Fruit fly (Drosophila melanogaster): Measurements from ENCODE around the gene CG44325.

Gene CG44325

dm6 chrX:9120828-9121754 lies 42.8 kb upstream of the CG44325 start (continued):
- peak; percentile 15 for TF ChIP-seq CG10147 (GFP tag; optimal IDR thresholded peaks at IDR 0.05)
- TF ChIP-seq slbo (GFP tag; IDR thresholded peaks at IDR 0.05): peak; percentile 55
- TF ChIP-seq trem (tag; optimal IDR thresholded peaks at IDR 0.05): peak; percentile 1
- no peak for TF ChIP-seq mld (GFP tag; IDR thresholded peaks at IDR 0.05; ENCODE audit: partially characterized antibody)
- no peak for TF ChIP-seq croc (GFP tag; conservative IDR thresholded peaks at IDR 0.05)
- TF ChIP-seq CG4424 (GFP tag; optimal IDR thresholded peaks at IDR 0.05): peak; percentile 21
- TF ChIP-seq CG8290 (GFP tag; optimal IDR thresholded peaks at IDR 0.05): no peak
- TF ChIP-seq CG8290 (tag; optimal IDR thresholded peaks at IDR 0.05): no peak
- TF ChIP-seq MBD-R2 (GFP tag; IDR thresholded peaks at IDR 0.05): no peak
- TF ChIP-seq GATAe (GFP tag; conservative IDR thresholded peaks at IDR 0.05): no peak
- TF ChIP-seq mirr (GFP tag; optimal IDR thresholded peaks at IDR 0.05): no peak
- peak; percentile 36 for TF ChIP-seq CG30403 (GFP tag; optimal IDR thresholded peaks at IDR 0.05)
- TF ChIP-seq NC2β (GFP tag; optimal IDR thresholded peaks at IDR 0.05): no peak
- TF ChIP-seq CG11504 (tag; optimal IDR thresholded peaks at IDR 0.05): peak; percentile 70
- no peak for TF ChIP-seq jing (GFP tag; optimal IDR thresholded peaks at IDR 0.05)
- no peak for TF ChIP-seq Adf1 (GFP tag; IDR thresholded peaks at IDR 0.05)
- no peak for TF ChIP-seq Gug (GFP tag; IDR thresholded peaks at IDR 0.05)
- no peak for TF ChIP-seq cad (GFP tag; optimal IDR thresholded peaks at IDR 0.05)
- TF ChIP-seq Optix (GFP tag; IDR thresholded peaks at IDR 0.05): no peak
- TF ChIP-seq Eip74EF (GFP tag; optimal IDR thresholded peaks at IDR 0.05): peak in 1 of 2 experiments; percentile 22
- peak; percentile 37; the same call in 1 of the 2 replicates for TF ChIP-seq Atf6 (GFP tag; IDR thresholded peaks at IDR 0.05)
- TF ChIP-seq stc (GFP tag; IDR thresholded peaks at IDR 0.05): no peak
- TF ChIP-seq Asciz (GFP tag; optimal IDR thresholded peaks at IDR 0.05): peak; percentile 11
- TF ChIP-seq klu (GFP tag; IDR thresholded peaks at IDR 0.05): no peak
- TF ChIP-seq CG2120 (GFP tag; optimal IDR thresholded peaks at IDR 0.05): peak; percentile 68
- peak; percentile 6 for TF ChIP-seq pho (GFP tag; optimal IDR thresholded peaks at IDR 0.05)
- TF ChIP-seq HLH3B (GFP tag; IDR thresholded peaks at IDR 0.05): peak; percentile 20; the same call in 1 of the 2 replicates
- TF ChIP-seq ken (GFP tag; IDR thresholded peaks at IDR 0.05): peak; percentile 41; the same call in 1 of the 3 replicates
- no peak for TF ChIP-seq CG1602 (GFP tag; optimal IDR thresholded peaks at IDR 0.05)
- TF ChIP-seq ttk (GFP tag; IDR thresholded peaks at IDR 0.05): no peak
- no peak for TF ChIP-seq lov (optimal IDR thresholded peaks at IDR 0.05)
- TF ChIP-seq lov (GFP tag; IDR thresholded peaks at IDR 0.05): no peak
- peak; percentile 47 for TF ChIP-seq CG14014 (GFP tag; IDR thresholded peaks at IDR 0.05)
- peak; percentile 54 to 94 for TF ChIP-seq insv (GFP tag; optimal IDR thresholded peaks at IDR 0.05)
- peak; percentile 7 for TF ChIP-seq vfl (GFP tag; optimal IDR thresholded peaks at IDR 0.05)
- no peak for TF ChIP-seq CG33213 (GFP tag; optimal IDR thresholded peaks at IDR 0.05)
- no peak for TF ChIP-seq chm (GFP tag; IDR thresholded peaks at IDR 0.05)
- no peak for TF ChIP-seq hth (optimal IDR thresholded peaks at IDR 0.05)
- no peak for TF ChIP-seq ab (GFP tag; optimal IDR thresholded peaks at IDR 0.05)
- TF ChIP-seq Antp (GFP tag; optimal IDR thresholded peaks at IDR 0.05): no peak
- TF ChIP-seq tgo (GFP tag; IDR thresholded peaks at IDR 0.05): no peak
- no peak for TF ChIP-seq D (optimal IDR thresholded peaks at IDR 0.05)
- TF ChIP-seq D (GFP tag; optimal IDR thresholded peaks at IDR 0.05): peak; percentile 37
- TF ChIP-seq CG9876 (GFP tag; optimal IDR thresholded peaks at IDR 0.05): no peak
- TF ChIP-seq CG9215 (GFP tag; IDR thresholded peaks at IDR 0.05): no peak
- no peak for TF ChIP-seq CrebB (tag; optimal IDR thresholded peaks at IDR 0.05)
- TF ChIP-seq Fer2 (tag; optimal IDR thresholded peaks at IDR 0.05): no peak
- TF ChIP-seq Chrac-16 (GFP tag; optimal IDR thresholded peaks at IDR 0.05): no peak
- peak; percentile 41 for TF ChIP-seq lilli (GFP tag; optimal IDR thresholded peaks at IDR 0.05)
- no peak for TF ChIP-seq CG6683 (GFP tag; optimal IDR thresholded peaks at IDR 0.05)
- no peak for TF ChIP-seq Lhr (GFP tag; optimal IDR thresholded peaks at IDR 0.05)

Measured in whole organism, embryonic.